Worm (Caenorhabditis elegans) whole organism, mixed stage, embryonic: ENCODE results near the gene F35D2.3.

ENCODE experiments used
- ceh-39 ChIP-seq: fragments of 150-350 bp; optimal IDR thresholded peaks from 2 replicates; lab custom pipeline; 2014; ENCODE audit warnings: missing biosample characterization, missing genetic modification characterization
- ces-1 ChIP-seq: fragments of 150-350 bp; optimal IDR thresholded peaks from 2 replicates; lab custom pipeline; 2014; ENCODE audit warnings: missing biosample characterization, missing genetic modification reagents, missing genetic modification characterization
- hlh-1 ChIP-seq: fragments of 150-350 bp; optimal IDR thresholded peaks from 2 replicates; lab custom pipeline; 2014; ENCODE audit warnings: missing biosample characterization, missing genetic modification reagents, missing genetic modification characterization
- lsy-2 ChIP-seq: fragments of 150-350 bp; optimal IDR thresholded peaks from 2 replicates; lab custom pipeline; 2014; ENCODE audit warnings: missing biosample characterization, missing genetic modification characterization
- nhr-237 ChIP-seq: fragments of 150-350 bp; optimal IDR thresholded peaks from 2 replicates; lab custom pipeline; 2014; ENCODE audit warnings: missing biosample characterization, missing genetic modification characterization
- unc-120 ChIP-seq: sonication (generic microtip); optimal IDR thresholded peaks from 2 replicates; lab custom pipeline; 2017; ENCODE audit warnings: missing genetic modification characterization, missing compliant biosample characterization; ENCODE audit not compliant: poor library complexity, severe bottlenecking

- peak; percentile 11 for TF ChIP-seq ces-1
- TF ChIP-seq nhr-237 (tag; lab: Kevin White, UChicago), result no peak
- TF ChIP-seq lsy-2 (tag; lab: Kevin White, UChicago), result no peak
- TF ChIP-seq unc-120 (tag; lab: Kevin White, UChicago), result no peak
- no peak for TF ChIP-seq ceh-39 (tag; lab: Kevin White, UChicago)
- no peak for TF ChIP-seq hlh-1 (tag; lab: Kevin White, UChicago)
These were observed 45.7 kb downstream of the F35D2.3 start, which contains the start of gene cdc-42 for ce11 chrII:7616141-7616540.
